Worm (Caenorhabditis elegans) whole organism, early embryonic: ENCODE measurements around the gene F36H12.4.

Experiments
- B0310.2 ChIP-seq: sonication (generic microtip); optimal IDR thresholded peaks from 2 replicates; lab custom pipeline; 2016; ENCODE audit warnings: mild to moderate bottlenecking, missing genetic modification characterization, missing compliant biosample characterization
- F13C5.2 ChIP-seq: sonication (generic microtip); optimal IDR thresholded peaks from 2 replicates; lab custom pipeline; 2017; ENCODE audit warnings: mild to moderate bottlenecking, missing genetic modification characterization, inconsistent platforms, missing compliant biosample characterization
- ama-1 ChIP-seq: fragments of 150-350 bp; optimal IDR thresholded peaks from 2 replicates; lab custom pipeline; 2014
- ceh-13 ChIP-seq: fragments of 200-800 bp; sonication (Bioruptor generic); optimal IDR thresholded peaks from 2 replicates; lab custom pipeline; 2018; ENCODE audit warnings: mild to moderate bottlenecking, missing genetic modification characterization, missing compliant biosample characterization
- ceh-36 ChIP-seq: sonication (generic microtip); optimal IDR thresholded peaks from 2 replicates; lab custom pipeline; 2016; ENCODE audit warnings: missing genetic modification characterization, inconsistent platforms, missing compliant biosample characterization
- hmbx-1 ChIP-seq: sonication (generic microtip); optimal IDR thresholded peaks from 2 replicates; lab custom pipeline; 2016; ENCODE audit warnings: mild to moderate bottlenecking, missing genetic modification characterization, missing compliant biosample characterization
- hmg-4 ChIP-seq: fragments of 200-800 bp; sonication (Bioruptor generic); optimal IDR thresholded peaks from 2 replicates; lab custom pipeline; 2018; ENCODE audit warnings: mild to moderate bottlenecking, missing genetic modification characterization, missing compliant biosample characterization
- hnd-1 ChIP-seq: sonication (generic microtip); optimal IDR thresholded peaks from 2 replicates; lab custom pipeline; 2016; ENCODE audit warnings: missing genetic modification characterization, missing compliant biosample characterization
- scrt-1 ChIP-seq: fragments of 200-800 bp; sonication (Bioruptor generic); IDR thresholded peaks from 2 replicates; pipeline ENCODE4 v1.3.6; 2022; ENCODE audit warnings: missing genetic modification characterization, missing compliant biosample characterization
- sea-1 ChIP-seq: fragments of 200-800 bp; sonication (Bioruptor generic); conservative IDR thresholded peaks from 2 replicates; pipeline ENCODE4 v1.3.6; 2022; ENCODE audit warnings: missing genetic modification characterization, missing compliant biosample characterization
- tbx-37 ChIP-seq: fragments of 200-800 bp; sonication (Bioruptor generic); conservative IDR thresholded peaks from 2 replicates; pipeline ENCODE4 v1.3.6; 2022; ENCODE audit warnings: missing genetic modification reagents, missing genetic modification characterization, missing compliant biosample characterization

- TF ChIP-seq hnd-1 (tag; lab: Kevin White, UChicago) = no peak
- no peak for TF ChIP-seq hmbx-1 (tag; lab: Kevin White, UChicago)
- no peak for TF ChIP-seq F13C5.2 (tag; lab: Kevin White, UChicago)
- no peak for TF ChIP-seq ama-1 (lab: Kevin White, UChicago)
- no peak for TF ChIP-seq ceh-13 (GFP tag; lab: Kevin White, UChicago)
- no peak for TF ChIP-seq B0310.2 (tag; lab: Kevin White, UChicago)
- no peak for TF ChIP-seq tbx-37 (GFP tag; lab: Robert Waterston, UW)
- no peak for TF ChIP-seq hmg-4
- TF ChIP-seq ceh-36 (tag; lab: Kevin White, UChicago) = no peak
- TF ChIP-seq scrt-1 (GFP tag; lab: Robert Waterston, UW) = no peak
- no peak for TF ChIP-seq sea-1
Observed at ce11 chrIV:5297436-5298012, 28.6 kb downstream of the F36H12.4 start, which contains the start of the genes ZK354.6 and msp-113.
